Comparison of ENCODE assay signal across 1 fruit fly cellular context in genomic region chr3L:19922833-19923745, dm6.
TF ChIP-seq lines count a peak whose summit lies in the region.

Pfdn6 (plus strand) TSS chr3L:19923671.

TF ChIP-seq in whole organism, embryonic, 481 proteins besides CTCF, POLR2A, EP300 and RAD21 (continued from another document):
- peak; percentile 67 for TF ChIP-seq fd96Cb (tag; optimal IDR thresholded peaks at IDR 0.05; lab: Kevin White, UChicago)
- TF ChIP-seq mam (GFP tag; optimal IDR thresholded peaks at IDR 0.05; lab: Kevin White, UChicago), result peak; percentile 63
- TF ChIP-seq Elba2 (GFP tag; optimal IDR thresholded peaks at IDR 0.05; lab: Kevin White, UChicago), result peak; percentile 23
- TF ChIP-seq nau (GFP tag; optimal IDR thresholded peaks at IDR 0.05; lab: Kevin White, UChicago), result no peak
- peak; percentile 72 for TF ChIP-seq CG12104 (GFP tag; optimal IDR thresholded peaks at IDR 0.05; lab: Kevin White, UChicago)
- peak; percentile 89 for TF ChIP-seq CG1603 (tag; optimal IDR thresholded peaks at IDR 0.05; lab: Kevin White, UChicago)
- peak; percentile 63 for TF ChIP-seq CG12942 (GFP tag; optimal IDR thresholded peaks at IDR 0.05; lab: Kevin White, UChicago)
- TF ChIP-seq HmgZ (tag; optimal IDR thresholded peaks at IDR 0.05; lab: Kevin White, UChicago), result peak; percentile 55
- TF ChIP-seq CG43689 (GFP tag; IDR thresholded peaks at IDR 0.05; lab: Robert Waterston, UW), result no peak
- peak; percentile 42 for TF ChIP-seq Atf3 (GFP tag; optimal IDR thresholded peaks at IDR 0.05; lab: Kevin White, UChicago)
- TF ChIP-seq HLH3B (GFP tag; IDR thresholded peaks at IDR 0.05; lab: Robert Waterston, UW), result peak; percentile 72; the same call in 1 of the 2 replicates
- TF ChIP-seq Aef1 (GFP tag; IDR thresholded peaks at IDR 0.05; lab: Robert Waterston, UW), result peak; percentile 71
- TF ChIP-seq emc (GFP tag; optimal IDR thresholded peaks at IDR 0.05; lab: Kevin White, UChicago), result peak; percentile 74
- peak; percentile 69; the same call in 1 of the 3 replicates for TF ChIP-seq CG3726 (GFP tag; IDR thresholded peaks at IDR 0.05; lab: Robert Waterston, UW)
- TF ChIP-seq Xrp1 (GFP tag; IDR thresholded peaks at IDR 0.05; lab: Robert Waterston, UW), result peak; percentile 82
- peak; percentile 68 for TF ChIP-seq da (GFP tag; optimal IDR thresholded peaks at IDR 0.05; lab: Kevin White, UChicago)
- peak; percentile 54 for TF ChIP-seq CG7271 (tag; optimal IDR thresholded peaks at IDR 0.05; lab: Kevin White, UChicago)
- peak; percentile 28 for TF ChIP-seq CG5245 (GFP tag; optimal IDR thresholded peaks at IDR 0.05; lab: Kevin White, UChicago)
- peak; percentile 72 to 75 for TF ChIP-seq chif (GFP tag; optimal IDR thresholded peaks at IDR 0.05; lab: Kevin White, UChicago)
- peak; percentile 77 for TF ChIP-seq CG8944 (GFP tag; optimal IDR thresholded peaks at IDR 0.05; lab: Kevin White, UChicago)
- peak; percentile 82 for TF ChIP-seq Blimp-1 (GFP tag; optimal IDR thresholded peaks at IDR 0.05; lab: Kevin White, UChicago)
- TF ChIP-seq CG6689 (GFP tag; IDR thresholded peaks at IDR 0.05; lab: Robert Waterston, UW), result peak; percentile 75
- peak; percentile 7 for TF ChIP-seq CG17912 (GFP tag; optimal IDR thresholded peaks at IDR 0.05; lab: Kevin White, UChicago)
- peak; percentile 78 for TF ChIP-seq CG32532 (GFP tag; IDR thresholded peaks at IDR 0.05; lab: Robert Waterston, UW)
- no peak for TF ChIP-seq CG2129 (GFP tag; IDR thresholded peaks at IDR 0.05; lab: Robert Waterston, UW; ENCODE audit: partially characterized antibody)
- peak; percentile 30; the same call in 2 of the 3 replicates for TF ChIP-seq zfh1 (GFP tag; IDR thresholded peaks at IDR 0.05; lab: Robert Waterston, UW)
- peak; percentile 5 for TF ChIP-seq Fer2 (tag; optimal IDR thresholded peaks at IDR 0.05; lab: Kevin White, UChicago)
- peak; percentile 72 for TF ChIP-seq maf-S (GFP tag; optimal IDR thresholded peaks at IDR 0.05; lab: Kevin White, UChicago)
- no peak for TF ChIP-seq Deaf1 (tag; optimal IDR thresholded peaks at IDR 0.05; lab: Kevin White, UChicago)
- peak; percentile 41; the same call in 1 of the 3 replicates for TF ChIP-seq B-H1 (GFP tag; IDR thresholded peaks at IDR 0.05; lab: Robert Waterston, UW)
- peak; percentile 52 for TF ChIP-seq eyg (GFP tag; optimal IDR thresholded peaks at IDR 0.05; lab: Kevin White, UChicago)
- no peak for TF ChIP-seq Jarid2 (GFP tag; optimal IDR thresholded peaks at IDR 0.05; lab: Kevin White, UChicago)
- peak; percentile 83; the same call in 2 of the 3 replicates for TF ChIP-seq CG2889 (GFP tag; IDR thresholded peaks at IDR 0.05; lab: Robert Waterston, UW)
- 0 out of 2 replicates have a peak, but pooled peaks have one; percentile 60 for TF ChIP-seq CG10959 (GFP tag; IDR thresholded peaks at IDR 0.05; lab: Robert Waterston, UW)
- TF ChIP-seq CG9727 (GFP tag; optimal IDR thresholded peaks at IDR 0.05; lab: Kevin White, UChicago), result peak; percentile 79
- peak; percentile 87 for TF ChIP-seq wor (GFP tag; IDR thresholded peaks at IDR 0.05; lab: Robert Waterston, UW)
- peak; percentile 54 for TF ChIP-seq ato (GFP tag; IDR thresholded peaks at IDR 0.05; lab: Robert Waterston, UW; ENCODE audit: partially characterized antibody)
- peak; percentile 71 for TF ChIP-seq Opbp (GFP tag; IDR thresholded peaks at IDR 0.05; lab: Robert Waterston, UW; ENCODE audit: partially characterized antibody)
- TF ChIP-seq CG17361 (GFP tag; IDR thresholded peaks at IDR 0.05; lab: Robert Waterston, UW), result peak; percentile 84; the same call in 2 of the 3 replicates
- peak; percentile 87 for TF ChIP-seq CG3847 (GFP tag; IDR thresholded peaks at IDR 0.05; lab: Robert Waterston, UW)
- peak; percentile 73 for TF ChIP-seq MBD-R2 (GFP tag; IDR thresholded peaks at IDR 0.05; lab: Robert Waterston, UW)
- TF ChIP-seq D (optimal IDR thresholded peaks at IDR 0.05; lab: Kevin White, UChicago), result no peak
- TF ChIP-seq D (GFP tag; optimal IDR thresholded peaks at IDR 0.05; lab: Kevin White, UChicago), result peak; percentile 55
- TF ChIP-seq CG15514 (GFP tag; optimal IDR thresholded peaks at IDR 0.05; lab: Kevin White, UChicago), result peak; percentile 40
- peak; percentile 50; the same call in 1 of the 2 replicates for TF ChIP-seq sens-2 (GFP tag; IDR thresholded peaks at IDR 0.05; lab: Robert Waterston, UW)
- TF ChIP-seq CG1832 (GFP tag; optimal IDR thresholded peaks at IDR 0.05; lab: Kevin White, UChicago), result no peak
- TF ChIP-seq en (GFP tag; optimal IDR thresholded peaks at IDR 0.05; lab: Kevin White, UChicago), result peak; percentile 9
- peak; percentile 79 for TF ChIP-seq CG10543 (GFP tag; optimal IDR thresholded peaks at IDR 0.05; lab: Kevin White, UChicago)
- TF ChIP-seq pros (GFP tag; optimal IDR thresholded peaks at IDR 0.05; lab: Kevin White, UChicago), result no peak
- TF ChIP-seq stwl (tag; optimal IDR thresholded peaks at IDR 0.05; lab: Kevin White, UChicago), result peak; percentile 86
- TF ChIP-seq otp (GFP tag; IDR thresholded peaks at IDR 0.05; lab: Robert Waterston, UW), result peak; percentile 55; the same call in 1 of the 3 replicates
- TF ChIP-seq inv (GFP tag; IDR thresholded peaks at IDR 0.05; lab: Robert Waterston, UW; ENCODE audit: partially characterized antibody), result peak; percentile 82
- TF ChIP-seq lilli (GFP tag; optimal IDR thresholded peaks at IDR 0.05; lab: Kevin White, UChicago), result peak; percentile 80
- TF ChIP-seq lov (optimal IDR thresholded peaks at IDR 0.05; lab: Kevin White, UChicago), result no peak
- TF ChIP-seq lov (GFP tag; IDR thresholded peaks at IDR 0.05; lab: Robert Waterston, UW), result peak; percentile 37; the same call in 1 of the 3 replicates
- peak in 1 of 2 experiments; percentile 26 for TF ChIP-seq Dfd (GFP tag; optimal IDR thresholded peaks at IDR 0.05; lab: Kevin White, UChicago)
- no peak for TF ChIP-seq eve (GFP tag; optimal IDR thresholded peaks at IDR 0.05; lab: Kevin White, UChicago)
- peak; percentile 66 for TF ChIP-seq CG3281 (GFP tag; optimal IDR thresholded peaks at IDR 0.05; lab: Kevin White, UChicago)
- TF ChIP-seq psq (GFP tag; optimal IDR thresholded peaks at IDR 0.05; lab: Kevin White, UChicago), result peak; percentile 9
- no peak for TF ChIP-seq pan (optimal IDR thresholded peaks at IDR 0.05; lab: Kevin White, UChicago)
- peak in 1 of 2 experiments; percentile 83 for TF ChIP-seq pan (GFP tag; optimal IDR thresholded peaks at IDR 0.05 in 1 of 2, IDR thresholded peaks at IDR 0.05 in 1 of 2)
- no peak for TF ChIP-seq Vsx1 (GFP tag; optimal IDR thresholded peaks at IDR 0.05; lab: Kevin White, UChicago)
- peak; percentile 56 for TF ChIP-seq CG9215 (GFP tag; IDR thresholded peaks at IDR 0.05; lab: Robert Waterston, UW)
- TF ChIP-seq Six4 (GFP tag; optimal IDR thresholded peaks at IDR 0.05; lab: Kevin White, UChicago), result peak; percentile 55
- peak; percentile 76 for TF ChIP-seq CG14441 (GFP tag; IDR thresholded peaks at IDR 0.05; lab: Robert Waterston, UW)
- peak; percentile 70 for TF ChIP-seq gt (GFP tag; IDR thresholded peaks at IDR 0.05; lab: Robert Waterston, UW)
- peak; percentile 56 for TF ChIP-seq CG4820 (GFP tag; optimal IDR thresholded peaks at IDR 0.05; lab: Kevin White, UChicago)
- peak; percentile 79 for TF ChIP-seq CG4282 (GFP tag; optimal IDR thresholded peaks at IDR 0.05; lab: Kevin White, UChicago)
- peak; percentile 77 for TF ChIP-seq CG15696 (tag; optimal IDR thresholded peaks at IDR 0.05; lab: Kevin White, UChicago)
- no peak for TF ChIP-seq h (optimal IDR thresholded peaks at IDR 0.05; lab: Kevin White, UChicago)
- TF ChIP-seq cg (GFP tag; optimal IDR thresholded peaks at IDR 0.05; lab: Kevin White, UChicago), result no peak
- peak; percentile 83 for TF ChIP-seq H2.0 (GFP tag; IDR thresholded peaks at IDR 0.05; lab: Robert Waterston, UW)
- peak; percentile 75 for TF ChIP-seq Hmr (GFP tag; optimal IDR thresholded peaks at IDR 0.05; lab: Kevin White, UChicago)
- 0 out of 2 replicates have a peak, but pooled peaks have one; percentile 19 for TF ChIP-seq bowl (GFP tag; IDR thresholded peaks at IDR 0.05; lab: Robert Waterston, UW)
- peak; percentile 22 for TF ChIP-seq CG10274 (GFP tag; optimal IDR thresholded peaks at IDR 0.05; lab: Kevin White, UChicago)
- 0 out of 2 replicates have a peak, but pooled peaks have one; percentile 10 for TF ChIP-seq stc (GFP tag; IDR thresholded peaks at IDR 0.05; lab: Robert Waterston, UW)
- TF ChIP-seq Ets65A (GFP tag; lab: Kevin White, UChicago), result peak; percentile 97
- peak; percentile 73 for TF ChIP-seq CG34224 (GFP tag; IDR thresholded peaks at IDR 0.05; lab: Robert Waterston, UW; ENCODE audit: partially characterized antibody)
- peak; percentile 71 for TF ChIP-seq unpg (GFP tag; optimal IDR thresholded peaks at IDR 0.05; lab: Kevin White, UChicago)
- peak; percentile 82 for TF ChIP-seq CG10366 (GFP tag; IDR thresholded peaks at IDR 0.05; lab: Robert Waterston, UW)
- TF ChIP-seq tup (GFP tag; optimal IDR thresholded peaks at IDR 0.05; lab: Kevin White, UChicago), result no peak
- peak; percentile 61 for TF ChIP-seq CG2116 (GFP tag; optimal IDR thresholded peaks at IDR 0.05; lab: Kevin White, UChicago)
- no peak for TF ChIP-seq CG8281 (tag; optimal IDR thresholded peaks at IDR 0.05; lab: Kevin White, UChicago)
- TF ChIP-seq Bdp1 (GFP tag; optimal IDR thresholded peaks at IDR 0.05; lab: Kevin White, UChicago), result peak; percentile 78
- TF ChIP-seq GATAe (GFP tag; conservative IDR thresholded peaks at IDR 0.05; lab: Robert Waterston, UW), result no peak
- TF ChIP-seq CG12391 (tag; optimal IDR thresholded peaks at IDR 0.05; lab: Kevin White, UChicago), result peak; percentile 80
- TF ChIP-seq Gug (GFP tag; IDR thresholded peaks at IDR 0.05; lab: Robert Waterston, UW), result no peak
- peak; percentile 76 for TF ChIP-seq CG1602 (GFP tag; optimal IDR thresholded peaks at IDR 0.05; lab: Kevin White, UChicago)
- TF ChIP-seq amos (GFP tag; IDR thresholded peaks at IDR 0.05; lab: Robert Waterston, UW; ENCODE audit: partially characterized antibody), result peak; percentile 63; the same call in 1 of the 2 replicates
- peak; percentile 90 for TF ChIP-seq sob (GFP tag; IDR thresholded peaks at IDR 0.05; lab: Robert Waterston, UW)
- TF ChIP-seq CG1647 (GFP tag; optimal IDR thresholded peaks at IDR 0.05; lab: Kevin White, UChicago), result peak; percentile 65
- TF ChIP-seq ken (GFP tag; IDR thresholded peaks at IDR 0.05; lab: Robert Waterston, UW), result peak; percentile 91
- peak; percentile 33 for TF ChIP-seq Nf-YB (GFP tag; optimal IDR thresholded peaks at IDR 0.05; lab: Kevin White, UChicago)
- TF ChIP-seq CG7556 (GFP tag; optimal IDR thresholded peaks at IDR 0.05; lab: Kevin White, UChicago), result peak; percentile 64
- peak; percentile 60 for TF ChIP-seq ap (GFP tag; IDR thresholded peaks at IDR 0.05; lab: Robert Waterston, UW)
- peak; percentile 68 for TF ChIP-seq CG4424 (GFP tag; optimal IDR thresholded peaks at IDR 0.05; lab: Kevin White, UChicago)
- peak; percentile 70 for TF ChIP-seq Fer3 (tag; optimal IDR thresholded peaks at IDR 0.05; lab: Kevin White, UChicago)
- TF ChIP-seq CG7786 (GFP tag; optimal IDR thresholded peaks at IDR 0.05; lab: Kevin White, UChicago), result peak; percentile 85
- TF ChIP-seq sug (tag; optimal IDR thresholded peaks at IDR 0.05; lab: Kevin White, UChicago), result peak; percentile 62
- TF ChIP-seq CG12659 (GFP tag; optimal IDR thresholded peaks at IDR 0.05; lab: Kevin White, UChicago), result peak; percentile 80
- peak; percentile 57; the same call in 1 of the 3 replicates for TF ChIP-seq H15 (GFP tag; IDR thresholded peaks at IDR 0.05; lab: Robert Waterston, UW)
- TF ChIP-seq cato (GFP tag; optimal IDR thresholded peaks at IDR 0.05; lab: Kevin White, UChicago; ENCODE audit: borderline replicate concordance), result peak; percentile 53
- peak; percentile 85 for TF ChIP-seq CG10979 (tag; optimal IDR thresholded peaks at IDR 0.05; lab: Kevin White, UChicago)
- no peak for TF ChIP-seq Oli (tag; optimal IDR thresholded peaks at IDR 0.05; lab: Kevin White, UChicago)
- TF ChIP-seq sc (optimal IDR thresholded peaks at IDR 0.05; lab: Kevin White, UChicago), result no peak
- no peak for TF ChIP-seq sc (GFP tag; optimal IDR thresholded peaks at IDR 0.05; lab: Kevin White, UChicago)
- peak; percentile 71 for TF ChIP-seq CG31441 (GFP tag; IDR thresholded peaks at IDR 0.05; lab: Robert Waterston, UW)
- peak; percentile 82 for TF ChIP-seq dmrt11E (tag; optimal IDR thresholded peaks at IDR 0.05; lab: Kevin White, UChicago)
- peak; percentile 90 for TF ChIP-seq YL-1 (GFP tag; optimal IDR thresholded peaks at IDR 0.05; lab: Kevin White, UChicago)
- TF ChIP-seq Dbx (GFP tag; IDR thresholded peaks at IDR 0.05; lab: Robert Waterston, UW), result peak; percentile 79
- TF ChIP-seq CG11456 (GFP tag; IDR thresholded peaks at IDR 0.05; lab: Robert Waterston, UW), result peak; percentile 50; the same call in 1 of the 3 replicates
- TF ChIP-seq Sry-β (GFP tag; optimal IDR thresholded peaks at IDR 0.05; lab: Kevin White, UChicago), result no peak
- TF ChIP-seq CG8290 (GFP tag; optimal IDR thresholded peaks at IDR 0.05; lab: Kevin White, UChicago), result peak; percentile 82
- peak; percentile 68 to 77 for TF ChIP-seq CG8290 (tag; optimal IDR thresholded peaks at IDR 0.05; lab: Kevin White, UChicago)
- 0 out of 3 replicates have a peak, but pooled peaks have one; percentile 39 for TF ChIP-seq sr (GFP tag; IDR thresholded peaks at IDR 0.05; lab: Robert Waterston, UW)
- peak; percentile 88 for TF ChIP-seq slbo (GFP tag; IDR thresholded peaks at IDR 0.05; lab: Robert Waterston, UW)
- peak; percentile 72 for TF ChIP-seq CG13624 (GFP tag; optimal IDR thresholded peaks at IDR 0.05; lab: Kevin White, UChicago)
- peak; percentile 51 for TF ChIP-seq CG8765 (GFP tag; IDR thresholded peaks at IDR 0.05; lab: Robert Waterston, UW)
- peak; percentile 34; the same call in 1 of the 2 replicates for TF ChIP-seq bbx (GFP tag; IDR thresholded peaks at IDR 0.05; lab: Robert Waterston, UW; ENCODE audit: partially characterized antibody)
- peak; percentile 74 for TF ChIP-seq Ada2b (GFP tag; IDR thresholded peaks at IDR 0.05; lab: Robert Waterston, UW)
